Worm (Caenorhabditis elegans) whole organism, early embryonic: ENCODE data around the gene F53F4.12.

Experiments used
- B0310.2 ChIP-seq: sonication (generic microtip); optimal IDR thresholded peaks from 2 replicates; lab custom pipeline; 2016; ENCODE audit warnings: mild to moderate bottlenecking, missing genetic modification characterization, missing compliant biosample characterization
- F13C5.2 ChIP-seq: sonication (generic microtip); optimal IDR thresholded peaks from 2 replicates; lab custom pipeline; 2017; ENCODE audit warnings: mild to moderate bottlenecking, missing genetic modification characterization, inconsistent platforms, missing compliant biosample characterization
- aly-1 ChIP-seq: sonication (generic microtip); optimal IDR thresholded peaks from 2 replicates; lab custom pipeline; 2016; ENCODE audit warnings: missing genetic modification characterization, missing compliant biosample characterization
- ama-1 ChIP-seq: fragments of 150-350 bp; optimal IDR thresholded peaks from 2 replicates; lab custom pipeline; 2014
- ceh-13 ChIP-seq: fragments of 200-800 bp; sonication (Bioruptor generic); optimal IDR thresholded peaks from 2 replicates; lab custom pipeline; 2018; ENCODE audit warnings: mild to moderate bottlenecking, missing genetic modification characterization, missing compliant biosample characterization
- ceh-36 ChIP-seq: sonication (generic microtip); optimal IDR thresholded peaks from 2 replicates; lab custom pipeline; 2016; ENCODE audit warnings: missing genetic modification characterization, inconsistent platforms, missing compliant biosample characterization
- ets-7 ChIP-seq: sonication (generic microtip); optimal IDR thresholded peaks from 2 replicates; lab custom pipeline; 2016; ENCODE audit warnings: missing genotype, missing genetic modification characterization, missing compliant biosample characterization
- flt-1 ChIP-seq: fragments of 200-800 bp; sonication (Bioruptor generic); IDR thresholded peaks from 2 replicates; pipeline ENCODE4 v1.3.6; 2022; ENCODE audit warnings: missing genetic modification characterization, missing compliant biosample characterization
- hmbx-1 ChIP-seq: sonication (generic microtip); optimal IDR thresholded peaks from 2 replicates; lab custom pipeline; 2016; ENCODE audit warnings: mild to moderate bottlenecking, missing genetic modification characterization, missing compliant biosample characterization
- hmg-4 ChIP-seq: fragments of 200-800 bp; sonication (Bioruptor generic); optimal IDR thresholded peaks from 2 replicates; lab custom pipeline; 2018; ENCODE audit warnings: mild to moderate bottlenecking, missing genetic modification characterization, missing compliant biosample characterization
- hnd-1 ChIP-seq: sonication (generic microtip); optimal IDR thresholded peaks from 2 replicates; lab custom pipeline; 2016; ENCODE audit warnings: missing genetic modification characterization, missing compliant biosample characterization
- pes-1 ChIP-seq: fragments of 200-800 bp; sonication (Bioruptor generic); IDR thresholded peaks from 2 replicates; pipeline ENCODE4 v1.3.6; 2022; ENCODE audit warnings: missing genetic modification reagents, missing genetic modification characterization, missing compliant biosample characterization
- scrt-1 ChIP-seq: fragments of 200-800 bp; sonication (Bioruptor generic); IDR thresholded peaks from 2 replicates; pipeline ENCODE4 v1.3.6; 2022; ENCODE audit warnings: missing genetic modification characterization, missing compliant biosample characterization
- sea-1 ChIP-seq: fragments of 200-800 bp; sonication (Bioruptor generic); conservative IDR thresholded peaks from 2 replicates; pipeline ENCODE4 v1.3.6; 2022; ENCODE audit warnings: missing genetic modification characterization, missing compliant biosample characterization
- tbx-11 ChIP-seq: fragments of 200-800 bp; sonication (Bioruptor generic); IDR thresholded peaks from 2 replicates; pipeline ENCODE4 v1.3.6; 2022; ENCODE audit warnings: missing genetic modification characterization, missing compliant biosample characterization
- tbx-37 ChIP-seq: fragments of 200-800 bp; sonication (Bioruptor generic); conservative IDR thresholded peaks from 2 replicates; pipeline ENCODE4 v1.3.6; 2022; ENCODE audit warnings: missing genetic modification reagents, missing genetic modification characterization, missing compliant biosample characterization
- tra-4 ChIP-seq: sonication (generic microtip); optimal IDR thresholded peaks from 2 replicates; lab custom pipeline; 2017; ENCODE audit warnings: missing genetic modification characterization, missing compliant biosample characterization

F53F4.12 gene

ce11 chrV:13657841-13658338 is 32.0 kb downstream of the F53F4.12 start:
- TF ChIP-seq ama-1 (lab: Kevin White, UChicago) (no peak), hnd-1 (tag; lab: Kevin White, UChicago) (no peak), pes-1 (GFP tag; lab: Robert Waterston, UW) (no peak), ceh-36 (tag; lab: Kevin White, UChicago) (no peak), aly-1 (tag; lab: Kevin White, UChicago) (no peak), tbx-37 (GFP tag; lab: Robert Waterston, UW) (no peak), ets-7 (tag; lab: Kevin White, UChicago) (no peak), sea-1 (GFP tag; lab: Robert Waterston, UW) (no peak), tbx-11 (GFP tag; lab: Robert Waterston, UW) (no peak)

- TF ChIP-seq hmbx-1 (tag; lab: Kevin White, UChicago): no peak
Observed at ce11 chrV:13658577-13658976, 32.7 kb downstream of the F53F4.12 start.

- TF ChIP-seq pes-1 (GFP tag; lab: Robert Waterston, UW): no peak
- TF ChIP-seq ama-1 (lab: Kevin White, UChicago): no peak
- TF ChIP-seq tra-4: no peak
- TF ChIP-seq ceh-13 (GFP tag; lab: Kevin White, UChicago): no peak
- TF ChIP-seq B0310.2 (tag; lab: Kevin White, UChicago): no peak
- TF ChIP-seq hmbx-1 (tag; lab: Kevin White, UChicago): no peak
- no peak for TF ChIP-seq F13C5.2 (tag; lab: Kevin White, UChicago)
- no peak for TF ChIP-seq flt-1 (GFP tag; lab: Robert Waterston, UW)
- TF ChIP-seq hmg-4 (GFP tag; lab: Kevin White, UChicago): no peak
- no peak for TF ChIP-seq scrt-1 (GFP tag; lab: Robert Waterston, UW)
- TF ChIP-seq ets-7 (tag; lab: Kevin White, UChicago): no peak
Observed at ce11 chrV:13659219-13659618, 33.4 kb downstream of the F53F4.12 start.

- no peak for TF ChIP-seq ceh-36 (tag; lab: Kevin White, UChicago)
- no peak for TF ChIP-seq B0310.2 (tag; lab: Kevin White, UChicago)
- TF ChIP-seq ama-1 (lab: Kevin White, UChicago): no peak
- no peak for TF ChIP-seq ets-7 (tag; lab: Kevin White, UChicago)
- TF ChIP-seq tbx-37 (GFP tag; lab: Robert Waterston, UW): no peak
Observed at ce11 chrV:13660115-13660514, 34.3 kb downstream of the F53F4.12 start.

ce11 chrV:13660660-13661325 is 34.9 kb downstream of the F53F4.12 start, which contains the start of gene letm-1:
Gene letm-1 (plus strand): TSS chrV:13661257.
- no peak for TF ChIP-seq pes-1 (GFP tag; lab: Robert Waterston, UW)
- no peak for TF ChIP-seq tbx-37 (GFP tag; lab: Robert Waterston, UW)
- TF ChIP-seq F13C5.2 (tag; lab: Kevin White, UChicago): no peak
- no peak for TF ChIP-seq aly-1 (tag; lab: Kevin White, UChicago)

ce11 chrV:13664340-13664916 is 38.6 kb downstream of the F53F4.12 start:
- TF ChIP-seq ets-7 (tag; lab: Kevin White, UChicago) (no peak), F13C5.2 (tag; lab: Kevin White, UChicago) (no peak), ama-1 (lab: Kevin White, UChicago) (no peak), hmg-4 (GFP tag; lab: Kevin White, UChicago) (no peak), pes-1 (GFP tag; lab: Robert Waterston, UW) (no peak), tbx-37 (GFP tag; lab: Robert Waterston, UW) (no peak), ceh-13 (GFP tag; lab: Kevin White, UChicago) (no peak), scrt-1 (GFP tag; lab: Robert Waterston, UW) (no peak), flt-1 (GFP tag; lab: Robert Waterston, UW) (no peak), hnd-1 (tag; lab: Kevin White, UChicago) (no peak), ceh-36 (tag; lab: Kevin White, UChicago) (no peak), hmbx-1 (tag; lab: Kevin White, UChicago) (no peak), tbx-11 (GFP tag; lab: Robert Waterston, UW) (no peak), tra-4 (no peak), B0310.2 (tag; lab: Kevin White, UChicago) (no peak)

- no peak for TF ChIP-seq tra-4
- no peak for TF ChIP-seq flt-1 (GFP tag; lab: Robert Waterston, UW)
- no peak for TF ChIP-seq F13C5.2 (tag; lab: Kevin White, UChicago)
- no peak for TF ChIP-seq ceh-36 (tag; lab: Kevin White, UChicago)
- no peak for TF ChIP-seq hmbx-1 (tag; lab: Kevin White, UChicago)
- no peak for TF ChIP-seq hnd-1 (tag; lab: Kevin White, UChicago)
- no peak for TF ChIP-seq sea-1 (GFP tag; lab: Robert Waterston, UW)
- TF ChIP-seq scrt-1 (GFP tag; lab: Robert Waterston, UW): no peak
- TF ChIP-seq pes-1 (GFP tag; lab: Robert Waterston, UW): no peak
- TF ChIP-seq tbx-37 (GFP tag; lab: Robert Waterston, UW): no peak
- no peak for TF ChIP-seq ets-7 (tag; lab: Kevin White, UChicago)
- no peak for TF ChIP-seq ceh-13 (GFP tag; lab: Kevin White, UChicago)
Observed at ce11 chrV:13665089-13665488, 39.2 kb downstream of the F53F4.12 start, which contains the start of gene rde-12. Gene rde-12 (plus strand): TSS chrV:13665389.
